Fruit fly (Drosophila melanogaster): ENCODE results near the gene Gasp.

Gene Gasp

DNA sequence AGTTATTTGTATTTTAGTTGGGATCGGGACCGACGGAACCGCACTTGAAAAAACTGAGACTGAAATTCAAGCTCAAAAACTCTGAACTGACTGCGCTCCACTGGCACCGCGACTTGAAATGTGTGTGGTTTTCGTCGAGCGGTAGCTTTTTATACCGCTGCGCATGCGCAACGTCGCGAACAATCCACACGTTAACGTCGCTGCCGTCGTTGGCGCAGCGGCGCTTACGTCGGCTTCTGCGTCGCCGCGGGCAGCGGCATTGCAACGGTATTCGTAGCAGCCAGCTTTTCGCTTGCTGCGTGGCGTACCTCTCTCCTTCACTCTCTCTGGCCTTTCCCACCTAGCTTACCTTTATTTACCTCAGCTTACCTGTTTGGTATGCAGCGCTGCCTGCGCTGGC lies at the start of gene Gasp:
Gene Gasp, minus strand, starts transcription at position 124 of the 400 bp plus-strand sequence.
- TF ChIP-seq CTCF (optimal IDR thresholded peaks at IDR 0.05), result no peak
- TF ChIP-seq CG8478 (optimal IDR thresholded peaks at IDR 0.05), result no peak

dm6 chr3R:6149593-6149992 lies 48.9 kb upstream of the Gasp start:
- TF ChIP-seq CG8478 (optimal IDR thresholded peaks at IDR 0.05) (no peak), CTCF (optimal IDR thresholded peaks at IDR 0.05) (peak in 1 of 2 experiments; percentile 8)

dm6 chr3R:6149130-6149529 lies 48.4 kb upstream of the Gasp start:
- TF ChIP-seq CG8478 (optimal IDR thresholded peaks at IDR 0.05) (no peak), CTCF (optimal IDR thresholded peaks at IDR 0.05) (no peak)

- TF ChIP-seq CG8478 (optimal IDR thresholded peaks at IDR 0.05) (no peak), CTCF (optimal IDR thresholded peaks at IDR 0.05) (no peak)
Measured at dm6 chr3R:6141768-6142167, 41.1 kb upstream of the Gasp start.

DNA sequence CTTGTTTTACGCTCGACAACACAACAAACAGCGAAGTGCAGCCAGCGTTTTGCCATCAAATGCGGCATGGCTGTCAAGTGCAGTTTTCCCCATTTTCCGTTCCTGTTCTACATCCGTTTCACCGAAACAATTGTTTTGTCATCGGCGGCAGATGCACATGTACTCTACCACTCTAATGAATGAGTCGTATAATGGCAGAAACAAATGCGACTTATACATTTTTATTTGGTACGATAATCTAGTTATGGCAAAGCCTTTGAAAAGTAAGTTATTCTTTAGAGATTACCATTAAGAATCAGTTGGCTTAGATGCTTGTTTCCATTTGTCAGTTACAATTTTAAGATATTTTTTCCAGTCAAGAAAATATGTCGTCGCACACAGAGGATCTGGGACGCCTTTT lies 21.6 kb upstream of the Gasp start, which contains the start of gene Vha14-2:
Gene Vha14-2, plus strand, starts transcription at position 301 of the 400 bp plus-strand sequence.
- no peak for TF ChIP-seq CG8478 (optimal IDR thresholded peaks at IDR 0.05)
- TF ChIP-seq CTCF (optimal IDR thresholded peaks at IDR 0.05), result no peak

DNA sequence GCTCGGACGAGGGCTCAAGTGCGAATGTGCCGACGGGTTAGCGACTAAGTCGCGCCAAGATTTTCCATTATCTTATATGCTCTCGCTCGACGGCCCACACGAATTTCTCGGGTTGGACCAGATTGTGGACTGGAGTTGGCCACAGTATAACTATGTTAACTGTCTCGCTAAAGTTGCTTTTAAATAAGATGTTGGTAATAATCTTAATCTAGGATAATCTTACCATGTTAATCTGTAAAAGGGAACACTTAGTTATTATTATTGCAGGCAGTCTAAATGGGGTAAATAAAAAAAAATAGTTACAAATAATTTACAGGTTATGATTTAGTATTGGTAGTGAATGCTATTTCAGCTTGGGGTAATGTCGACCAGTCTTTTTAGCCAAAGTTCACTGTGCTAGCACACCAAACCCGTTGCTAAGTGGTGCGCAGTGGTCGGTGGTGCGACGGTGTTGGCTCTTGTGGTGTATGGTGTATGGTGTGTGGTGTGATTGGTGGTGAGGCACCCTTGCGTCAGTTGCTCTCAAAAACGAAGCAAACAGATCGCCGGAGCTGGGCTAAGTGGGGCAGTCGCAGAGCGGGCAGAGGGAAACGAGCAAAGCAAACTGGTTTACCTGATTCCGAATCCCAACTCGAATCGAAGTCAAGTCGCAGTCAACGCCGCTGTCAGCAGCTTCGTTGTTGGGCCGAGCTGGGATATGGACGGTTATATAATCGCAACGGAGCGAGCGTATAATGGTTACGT lies 11.7 kb upstream of the Gasp start, which contains the start of gene Obp83g:
Gene Obp83g, minus strand, starts transcription at position 51 of the 744 bp plus-strand sequence.
- no peak for TF ChIP-seq CG8478 (optimal IDR thresholded peaks at IDR 0.05)
- TF ChIP-seq CTCF (optimal IDR thresholded peaks at IDR 0.05), result no peak

DNA sequence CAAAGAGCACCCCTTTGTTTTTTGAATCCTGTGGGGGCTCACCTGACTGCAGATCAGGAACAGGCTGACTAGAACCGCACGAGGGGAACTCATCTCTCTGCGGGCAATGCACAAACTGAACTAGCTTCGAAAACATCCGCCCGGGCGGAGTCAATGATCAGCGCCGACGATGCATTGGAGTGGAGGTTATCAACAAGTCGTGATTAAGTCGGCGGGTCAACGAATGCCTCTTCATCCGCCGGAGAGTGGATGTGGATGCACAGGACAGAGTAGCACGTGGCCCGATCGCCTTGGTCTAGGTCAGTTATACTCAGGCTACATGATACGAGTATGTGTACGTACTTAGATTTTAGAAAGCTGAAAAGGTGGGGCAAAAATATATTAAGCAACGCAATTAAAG lies 10.2 kb upstream of the Gasp start, which contains the start of gene Obp83ef:
Gene Obp83ef, minus strand, starts transcription at position 119 of the 400 bp plus-strand sequence.
- TF ChIP-seq CTCF (optimal IDR thresholded peaks at IDR 0.05) (no peak), CG8478 (optimal IDR thresholded peaks at IDR 0.05) (no peak)

DNA sequence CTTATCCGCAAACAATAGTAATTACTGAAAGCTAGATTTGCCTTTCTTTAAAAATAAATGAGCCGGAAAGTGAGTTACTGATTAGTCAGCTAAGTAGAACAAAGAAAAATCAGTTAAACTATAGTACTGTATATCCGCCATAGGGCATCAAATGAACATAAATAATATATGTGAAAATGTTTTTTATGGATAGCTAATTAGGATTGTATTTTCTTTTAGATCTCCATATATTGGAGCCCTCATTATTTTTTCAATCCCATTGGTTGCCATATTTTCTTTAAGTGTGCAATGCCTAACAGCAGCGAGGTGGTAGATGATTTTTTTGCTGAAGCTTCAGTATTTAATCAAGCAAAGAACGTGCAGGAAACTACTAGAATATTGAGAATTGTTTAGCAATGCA lies 7.1 kb upstream of the Gasp start, which contains the start of gene Obp83cd:
Gene Obp83cd, plus strand, starts transcription at position 343 of the 400 bp plus-strand sequence.
- no peak for TF ChIP-seq CTCF (optimal IDR thresholded peaks at IDR 0.05)
- no peak for TF ChIP-seq CG8478 (optimal IDR thresholded peaks at IDR 0.05)

DNA sequence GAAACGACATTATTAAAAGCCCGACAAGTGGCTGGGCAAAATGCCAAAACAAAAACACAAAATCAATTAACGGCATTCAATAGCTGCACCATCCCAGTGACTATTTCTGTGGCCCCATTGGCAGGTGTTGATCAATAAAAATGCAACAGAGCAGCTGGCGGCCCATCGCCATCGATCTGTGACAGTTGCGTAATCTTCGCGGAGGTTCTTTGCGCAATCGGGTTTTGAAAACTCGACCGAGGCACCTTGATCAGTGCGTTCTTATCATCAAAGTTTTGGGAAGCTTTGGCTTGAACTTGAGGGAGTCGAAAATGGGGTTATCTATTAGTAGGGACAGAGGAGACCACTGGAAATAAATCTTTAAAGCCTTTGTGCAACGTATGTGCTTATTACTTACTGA lies 6.7 kb upstream of the Gasp start:
- TF ChIP-seq CG8478 (optimal IDR thresholded peaks at IDR 0.05) (no peak), CTCF (optimal IDR thresholded peaks at IDR 0.05) (no peak)

DNA sequence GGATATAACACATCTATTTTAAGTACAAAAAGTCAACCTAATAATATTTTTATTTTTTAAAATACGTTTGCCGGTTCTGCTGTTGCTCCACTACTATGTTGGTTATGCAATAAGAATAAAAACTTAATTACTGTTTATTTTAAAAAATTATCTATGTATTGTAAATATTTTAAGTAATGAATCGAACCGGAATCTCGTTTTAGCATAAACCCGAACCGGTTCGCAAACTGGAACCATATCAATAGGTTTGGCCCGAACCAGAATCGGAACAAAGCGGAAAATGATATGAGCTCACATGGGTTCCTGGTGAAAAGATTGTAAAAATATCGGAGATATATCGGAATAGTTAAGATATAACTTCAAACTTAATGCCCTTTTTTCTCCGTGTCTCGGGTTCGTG lies 6.0 kb upstream of the Gasp start:
- TF ChIP-seq CTCF (optimal IDR thresholded peaks at IDR 0.05) (no peak), CG8478 (optimal IDR thresholded peaks at IDR 0.05) (no peak)

DNA sequence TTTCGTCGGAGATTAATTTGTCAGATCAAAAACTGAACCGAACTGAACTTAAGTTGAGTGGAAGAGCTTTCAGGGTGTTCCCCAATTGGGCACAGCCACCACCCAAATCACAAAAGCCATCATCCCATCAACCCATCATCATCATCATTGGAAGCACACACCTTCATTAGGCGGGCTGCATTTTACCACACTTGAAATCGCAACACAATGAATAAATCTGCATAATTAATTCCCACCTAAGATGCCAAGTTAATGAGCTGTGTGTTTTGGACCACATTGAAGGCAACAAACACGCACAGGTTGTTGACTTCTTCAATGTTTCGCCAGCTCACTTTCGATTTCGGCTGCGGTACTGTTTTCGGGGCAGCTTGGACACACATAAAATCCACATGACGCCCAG lies 4.5 kb upstream of the Gasp start:
- TF ChIP-seq CG8478 (optimal IDR thresholded peaks at IDR 0.05) (no peak), CTCF (optimal IDR thresholded peaks at IDR 0.05) (no peak)

dm6 chr3R:6102726-6103125 lies 2.0 kb upstream of the Gasp start:
- TF ChIP-seq CTCF (optimal IDR thresholded peaks at IDR 0.05), result no peak
- no peak for TF ChIP-seq CG8478 (optimal IDR thresholded peaks at IDR 0.05)

DNA sequence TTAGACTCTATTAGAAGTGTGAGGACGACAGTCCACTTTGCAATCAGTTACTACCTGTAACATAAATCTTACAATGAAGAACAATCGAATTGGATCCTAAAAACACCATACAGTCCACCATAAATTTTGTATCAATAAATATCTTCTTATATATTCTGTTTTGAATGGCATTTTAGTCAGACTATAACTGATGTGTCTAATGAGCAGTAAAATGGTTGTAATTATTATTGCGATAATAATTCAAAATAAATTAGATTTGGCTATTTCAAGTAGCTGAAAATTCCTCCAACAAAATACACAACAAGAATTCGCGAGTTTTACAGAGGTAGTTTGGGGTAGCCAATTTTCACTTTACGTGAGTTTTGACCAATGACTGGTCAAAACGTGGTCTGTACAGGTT lies 1.6 kb upstream of the Gasp start:
- TF ChIP-seq CTCF (optimal IDR thresholded peaks at IDR 0.05), result no peak
- no peak for TF ChIP-seq CG8478 (optimal IDR thresholded peaks at IDR 0.05)

DNA sequence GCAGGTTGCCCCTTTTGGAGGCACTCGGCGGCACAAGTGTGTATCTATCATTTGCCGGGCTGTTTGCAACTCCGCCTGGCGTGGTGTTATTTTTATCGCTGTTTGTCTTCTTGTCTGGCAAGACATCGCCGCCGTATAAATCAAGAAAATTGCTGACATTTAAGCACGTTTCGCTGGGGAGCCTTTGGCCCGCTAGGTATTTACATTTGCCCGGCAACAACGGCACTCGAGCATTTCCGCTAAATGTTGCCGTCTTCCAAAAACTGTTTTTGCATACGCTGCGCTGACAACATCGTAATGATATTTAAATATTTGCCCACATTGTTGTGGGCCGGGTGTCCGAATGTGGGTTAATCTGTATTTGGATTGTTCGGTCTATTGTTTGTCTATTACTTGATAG lies 2.4 kb downstream of the Gasp start:
- no peak for TF ChIP-seq CTCF (optimal IDR thresholded peaks at IDR 0.05)
- TF ChIP-seq CG8478 (optimal IDR thresholded peaks at IDR 0.05), result no peak

dm6 chr3R:6097042-6097441 lies 3.6 kb downstream of the Gasp start:
- no peak for TF ChIP-seq CTCF (optimal IDR thresholded peaks at IDR 0.05)
- no peak for TF ChIP-seq CG8478 (optimal IDR thresholded peaks at IDR 0.05)

DNA sequence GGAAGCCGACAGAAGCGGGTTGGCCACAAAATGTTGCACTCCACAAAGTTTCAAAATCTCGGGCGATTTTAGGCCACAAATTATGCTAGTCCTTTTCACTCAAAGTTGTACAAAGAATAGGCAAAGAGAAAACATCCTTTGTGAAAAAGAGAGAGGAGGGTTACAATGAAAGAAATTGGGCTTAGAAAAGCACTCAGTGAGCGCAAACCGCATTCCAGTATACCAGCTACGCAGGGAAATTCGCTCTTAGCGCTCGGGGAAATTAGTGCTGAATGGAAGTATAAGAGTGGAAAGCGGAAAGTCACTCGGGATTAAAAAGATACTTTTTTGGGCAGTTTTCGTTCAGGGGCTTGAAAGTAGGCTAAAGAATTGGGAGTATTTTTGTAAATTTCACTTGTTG lies 18.6 kb downstream of the Gasp start:
- TF ChIP-seq CG8478 (optimal IDR thresholded peaks at IDR 0.05), result no peak
- TF ChIP-seq CTCF (optimal IDR thresholded peaks at IDR 0.05), result no peak
